Worm (Caenorhabditis elegans) whole organism, L2 larva: Measurements from ENCODE around the gene F10A3.4.

Source experiments
- ceh-82 ChIP-seq: fragments of 150-350 bp; optimal IDR thresholded peaks from 2 replicates; lab custom pipeline; 2014; ENCODE audit warnings: missing biosample characterization, missing genetic modification characterization
- elt-3 ChIP-seq: sonication (generic microtip); optimal IDR thresholded peaks from 2 replicates; lab custom pipeline; 2017; ENCODE audit warnings: missing biosample characterization, missing genetic modification characterization
- mdl-1 ChIP-seq, 2 experiments: fragments of 150-350 bp in 1 of 2; sonication (generic microtip) in 1 of 2; optimal IDR thresholded peaks; 2 replicates each; lab custom pipeline; 2017; ENCODE audit warnings: missing biosample characterization in 2 of 2, missing genetic modification characterization in 2 of 2

DNA sequence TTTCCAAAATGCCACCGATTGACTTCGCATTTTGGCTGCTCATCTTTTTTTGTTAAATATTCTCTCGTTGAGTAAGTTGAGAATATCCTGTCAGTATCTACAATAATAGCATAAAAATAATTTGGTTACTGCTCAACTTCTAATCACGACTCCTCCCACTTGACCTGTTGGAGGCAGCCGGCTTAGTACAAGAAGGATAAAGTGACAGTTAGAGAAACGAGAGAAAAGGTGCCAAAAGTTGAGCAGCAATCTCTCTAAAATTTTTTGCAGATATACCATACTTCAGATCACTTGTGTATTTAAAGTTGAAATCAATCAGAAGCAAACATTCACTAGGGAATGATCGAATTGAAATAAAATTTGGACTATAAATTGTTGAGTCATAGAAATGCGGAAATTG lies 24.2 kb upstream of the F10A3.4 start, which contains the start of gene nhr-111:
- no peak for TF ChIP-seq mdl-1 (tag; optimal IDR thresholded peaks at IDR 0.05; lab: Kevin White, UChicago)
- no peak for TF ChIP-seq elt-3 (tag; lab: Kevin White, UChicago)
- TF ChIP-seq ceh-82, result no peak
